Fruit fly (Drosophila melanogaster): ENCODE measurements around the gene CG12531.

CG12531 gene

dm6 chrX:19737872-19738271, 19.1 kb downstream of the CG12531 start:
- no peak for TF ChIP-seq croc (GFP tag; conservative IDR thresholded peaks at IDR 0.05)
- peak; percentile 71; the same call in 1 of the 2 replicates for TF ChIP-seq CG17612 (GFP tag; IDR thresholded peaks at IDR 0.05)
- TF ChIP-seq sna (GFP tag; IDR thresholded peaks at IDR 0.05; ENCODE audit: partially characterized antibody), result no peak
- no peak for TF ChIP-seq Sry-δ (GFP tag; optimal IDR thresholded peaks at IDR 0.05)
- TF ChIP-seq CG14050 (GFP tag; IDR thresholded peaks at IDR 0.05), result no peak
- TF ChIP-seq bigmax (GFP tag; optimal IDR thresholded peaks at IDR 0.05), result no peak
- TF ChIP-seq bsh (GFP tag; optimal IDR thresholded peaks at IDR 0.05), result no peak
- 0 out of 2 replicates have a peak, but pooled peaks have one; percentile 28 for TF ChIP-seq CG16779 (GFP tag; IDR thresholded peaks at IDR 0.05)
- TF ChIP-seq gem (tag; optimal IDR thresholded peaks at IDR 0.05), result no peak
- TF ChIP-seq inv (GFP tag; IDR thresholded peaks at IDR 0.05; ENCODE audit: partially characterized antibody), result no peak
- TF ChIP-seq CG15696 (tag; optimal IDR thresholded peaks at IDR 0.05), result no peak
- no peak for TF ChIP-seq ase (GFP tag; IDR thresholded peaks at IDR 0.05)
- TF ChIP-seq row (GFP tag; IDR thresholded peaks at IDR 0.05), result no peak
- TF ChIP-seq Oli (tag; optimal IDR thresholded peaks at IDR 0.05), result no peak
- no peak for TF ChIP-seq CG9437 (GFP tag; optimal IDR thresholded peaks at IDR 0.05)
- TF ChIP-seq chinmo (GFP tag; IDR thresholded peaks at IDR 0.05; ENCODE audit: partially characterized antibody), result no peak
- no peak for TF ChIP-seq crc (GFP tag; optimal IDR thresholded peaks at IDR 0.05)
- no peak for TF ChIP-seq Aef1 (GFP tag; IDR thresholded peaks at IDR 0.05)
- no peak for TF ChIP-seq CG10654 (GFP tag; optimal IDR thresholded peaks at IDR 0.05)
- no peak for TF ChIP-seq CG11723 (GFP tag; optimal IDR thresholded peaks at IDR 0.05)
- no peak for TF ChIP-seq Mes4 (GFP tag; optimal IDR thresholded peaks at IDR 0.05)
- no peak for TF ChIP-seq CG32767 (GFP tag; IDR thresholded peaks at IDR 0.05)
- no peak for TF ChIP-seq CG2199 (GFP tag; IDR thresholded peaks at IDR 0.05)
- no peak for TF ChIP-seq Hmx (GFP tag; optimal IDR thresholded peaks at IDR 0.05)
- TF ChIP-seq CG6854 (GFP tag; optimal IDR thresholded peaks at IDR 0.05), result no peak
- TF ChIP-seq fu2 (GFP tag; optimal IDR thresholded peaks at IDR 0.05), result no peak
- no peak for TF ChIP-seq CG10543 (GFP tag; optimal IDR thresholded peaks at IDR 0.05)
- no peak for TF ChIP-seq CG33557 (GFP tag; optimal IDR thresholded peaks at IDR 0.05)
- TF ChIP-seq ato (GFP tag; IDR thresholded peaks at IDR 0.05; ENCODE audit: partially characterized antibody), result no peak
- no peak for TF ChIP-seq unpg (GFP tag; optimal IDR thresholded peaks at IDR 0.05)
- TF ChIP-seq Med (GFP tag), result peak; percentile 3
- TF ChIP-seq Rx (GFP tag; IDR thresholded peaks at IDR 0.05), result no peak
- TF ChIP-seq ac (GFP tag; optimal IDR thresholded peaks at IDR 0.05), result no peak
- no peak for TF ChIP-seq hkb (optimal IDR thresholded peaks at IDR 0.05)
- no peak for TF ChIP-seq hkb (GFP tag; IDR thresholded peaks at IDR 0.05)
- TF ChIP-seq CG30431 (GFP tag; optimal IDR thresholded peaks at IDR 0.05), result no peak
- peak; percentile 1 for TF ChIP-seq CG8290 (GFP tag; optimal IDR thresholded peaks at IDR 0.05)
- TF ChIP-seq CG8290 (tag; optimal IDR thresholded peaks at IDR 0.05), result peak in 1 of 2 experiments; percentile 72

- peak; percentile 86 for TF ChIP-seq Dll (GFP tag; IDR thresholded peaks at IDR 0.05; ENCODE audit: partially characterized antibody)
- peak; percentile 52 for TF ChIP-seq Dp (GFP tag; optimal IDR thresholded peaks at IDR 0.05)
- no peak for TF ChIP-seq pan (optimal IDR thresholded peaks at IDR 0.05)
- TF ChIP-seq pan (GFP tag; optimal IDR thresholded peaks at IDR 0.05 in 1 of 2, IDR thresholded peaks at IDR 0.05 in 1 of 2), result peak in 1 of 2 experiments; percentile 59
- TF ChIP-seq bowl (GFP tag; IDR thresholded peaks at IDR 0.05), result no peak
- no peak for TF ChIP-seq Lpt (GFP tag; optimal IDR thresholded peaks at IDR 0.05)
- TF ChIP-seq CG11504 (tag; optimal IDR thresholded peaks at IDR 0.05), result no peak
- TF ChIP-seq Mes4 (GFP tag; optimal IDR thresholded peaks at IDR 0.05), result peak; percentile 34
- TF ChIP-seq Oli (tag; optimal IDR thresholded peaks at IDR 0.05), result peak; percentile 14
- peak; percentile 53 for TF ChIP-seq CG9797 (GFP tag; optimal IDR thresholded peaks at IDR 0.05)
- TF ChIP-seq CG7963 (GFP tag; IDR thresholded peaks at IDR 0.05; ENCODE audit: partially characterized antibody), result peak; percentile 91
- peak; percentile 50; the same call in 1 of the 2 replicates for TF ChIP-seq aop (GFP tag; IDR thresholded peaks at IDR 0.05)
- TF ChIP-seq emc (GFP tag; optimal IDR thresholded peaks at IDR 0.05), result peak; percentile 61
- TF ChIP-seq Nf-YC (tag; optimal IDR thresholded peaks at IDR 0.05), result peak; percentile 44
- peak; percentile 53 for TF ChIP-seq onecut (GFP tag; IDR thresholded peaks at IDR 0.05)
- TF ChIP-seq CG31224 (GFP tag; IDR thresholded peaks at IDR 0.05), result 0 out of 2 replicates have a peak, but pooled peaks have one; percentile 24
- peak; percentile 30 for TF ChIP-seq CG13424 (tag; optimal IDR thresholded peaks at IDR 0.05)
Measured at dm6 chrX:19744003-19744488, 25.3 kb downstream of the CG12531 start, which contains the start of the genes CG18809, COX6B, CG33932 and Rpp20. Gene CG18809, minus strand, starts transcription at chrX:19744335. Gene COX6B, minus strand, starts transcription at chrX:19744335. Gene CG33932, plus strand, starts transcription at chrX:19744431. Gene Rpp20, plus strand, starts transcription at chrX:19744431.
